Fruit fly (Drosophila melanogaster) whole organism, pupa: ENCODE measurements around the gene CG43783.

ENCODE experiments used
- CG10348 ChIP-seq: fragments of 200-800 bp; sonication (Bioruptor generic); IDR thresholded peaks from 2 replicates; pipeline ENCODE4 v1.3.6; 2022; ENCODE audit warnings: missing biosample characterization, missing genetic modification characterization
- CG12605 ChIP-seq: fragments of 200-800 bp; sonication (Bioruptor generic); IDR thresholded peaks from 2 replicates; pipeline ENCODE4 v1.3.6; 2022; ENCODE audit warnings: missing biosample characterization, missing genetic modification characterization
- CG13204 ChIP-seq: fragments of 200-800 bp; sonication (Bioruptor generic); optimal IDR thresholded peaks from 2 replicates; lab custom pipeline; 2018; ENCODE audit warnings: missing biosample characterization, mild to moderate bottlenecking, missing genetic modification characterization, moderate library complexity
- CG14655 ChIP-seq: fragments of 200-800 bp; sonication (Bioruptor generic); optimal IDR thresholded peaks from 3 replicates; lab custom pipeline; 2017; ENCODE audit warnings: mild to moderate bottlenecking, missing biosample characterization, missing genetic modification reagents, missing genetic modification characterization
- CG15710 ChIP-seq: fragments of 200-800 bp; sonication (Bioruptor generic); optimal IDR thresholded peaks from 2 replicates; lab custom pipeline; 2018; ENCODE audit warnings: missing biosample characterization, mild to moderate bottlenecking, missing genetic modification characterization, moderate library complexity
- CG17806 ChIP-seq: fragments of 200-800 bp; sonication (Bioruptor generic); optimal IDR thresholded peaks from 2 replicates; lab custom pipeline; 2018; ENCODE audit warnings: missing biosample characterization, mild to moderate bottlenecking, missing genetic modification characterization, moderate library complexity
- CG32121 ChIP-seq: fragments of 200-800 bp; sonication (Bioruptor generic); IDR thresholded peaks from 2 replicates; pipeline ENCODE4 v1.3.6; 2022; ENCODE audit warnings: missing biosample characterization, missing genetic modification characterization
- CG34367 ChIP-seq: fragments of 200-800 bp; sonication (Bioruptor generic); optimal IDR thresholded peaks from 2 replicates; lab custom pipeline; 2018; ENCODE audit warnings: missing biosample characterization, mild to moderate bottlenecking, missing genetic modification characterization
- CG4496 ChIP-seq: fragments of 200-800 bp; sonication (Bioruptor generic); IDR thresholded peaks from 3 replicates; pipeline ENCODE4 v1.3.6; 2022; ENCODE audit warnings: missing biosample characterization, missing genetic modification characterization
- CG8159 ChIP-seq: fragments of 200-800 bp; sonication (Bioruptor generic); optimal IDR thresholded peaks from 3 replicates; lab custom pipeline; 2018; ENCODE audit warnings: missing biosample characterization, mild to moderate bottlenecking, missing genetic modification characterization, moderate library complexity
- CG8301 ChIP-seq: fragments of 200-800 bp; sonication (Bioruptor generic); optimal IDR thresholded peaks from 2 replicates; lab custom pipeline; 2018; ENCODE audit warnings: missing biosample characterization, mild to moderate bottlenecking, missing genetic modification characterization
- CG9948 ChIP-seq: fragments of 200-800 bp; sonication (Bioruptor generic); optimal IDR thresholded peaks from 2 replicates; lab custom pipeline; 2018; ENCODE audit warnings: missing biosample characterization, mild to moderate bottlenecking, missing genetic modification characterization, moderate library complexity
- D1 ChIP-seq: fragments of 200-800 bp; sonication (Bioruptor generic); optimal IDR thresholded peaks from 2 replicates; lab custom pipeline; 2018; ENCODE audit warnings: missing biosample characterization, mild to moderate bottlenecking, missing genetic modification characterization, moderate library complexity
- EcR ChIP-seq: fragments of 200-800 bp; sonication (Bioruptor generic); optimal IDR thresholded peaks from 3 replicates; lab custom pipeline; 2019; ENCODE audit warnings: missing biosample characterization, missing genetic modification characterization, mild to moderate bottlenecking, moderate library complexity, missing genetic modification reagents
- Ets98B ChIP-seq: fragments of 200-800 bp; sonication (Bioruptor generic); IDR thresholded peaks from 2 replicates; pipeline ENCODE4 v1.3.6; 2022; ENCODE audit warnings: missing biosample characterization, missing genetic modification characterization
- Pif1A ChIP-seq: fragments of 200-800 bp; sonication (Bioruptor generic); optimal IDR thresholded peaks from 3 replicates; lab custom pipeline; 2016; ENCODE audit warnings: missing biosample characterization, missing genetic modification characterization
- Pif1B ChIP-seq: fragments of 200-800 bp; sonication (Bioruptor generic); optimal IDR thresholded peaks from 3 replicates; lab custom pipeline; 2016; ENCODE audit warnings: missing biosample characterization, missing genetic modification characterization
- Snoo ChIP-seq: fragments of 200-800 bp; sonication (Bioruptor generic); optimal IDR thresholded peaks from 3 replicates; lab custom pipeline; 2017; ENCODE audit warnings: missing biosample characterization, mild to moderate bottlenecking, missing genetic modification characterization, inconsistent platforms
- fd96Ca ChIP-seq: fragments of 200-800 bp; sonication (Bioruptor generic); IDR thresholded peaks from 3 replicates; pipeline ENCODE4 v1.3.6; 2022; ENCODE audit warnings: missing biosample characterization, missing genetic modification characterization
- gl ChIP-seq: fragments of 200-800 bp; sonication (Bioruptor generic); optimal IDR thresholded peaks from 2 replicates; lab custom pipeline; 2018; ENCODE audit warnings: missing biosample characterization, mild to moderate bottlenecking, missing genetic modification characterization
- rn ChIP-seq: fragments of 200-800 bp; sonication (Bioruptor generic); IDR thresholded peaks from 2 replicates; pipeline ENCODE4 v1.3.6; 2022; ENCODE audit warnings: missing biosample characterization, missing genetic modification characterization

The CG43783 gene

dm6 chr3L:8939654-8940053, 14.4 kb downstream of the CG43783 start:
- TF ChIP-seq CG8159 (tag; lab: Kevin White, UChicago) (no peak), Snoo (tag; lab: Kevin White, UChicago) (no peak), CG10348 (GFP tag; lab: Robert Waterston, UW) (no peak), CG17806 (tag; lab: Kevin White, UChicago) (no peak), CG8301 (tag; lab: Kevin White, UChicago) (no peak), Pif1A (no peak), CG34367 (tag; lab: Kevin White, UChicago) (no peak), D1 (tag; lab: Kevin White, UChicago) (no peak), CG9948 (tag; lab: Kevin White, UChicago) (no peak), CG12605 (GFP tag; lab: Robert Waterston, UW) (no peak), Pif1B (GFP tag; lab: Kevin White, UChicago) (no peak), CG14655 (GFP tag; lab: Kevin White, UChicago) (no peak), CG32121 (GFP tag; lab: Robert Waterston, UW) (no peak), CG15710 (tag; lab: Kevin White, UChicago) (no peak), gl (tag; lab: Kevin White, UChicago) (no peak), CG4496 (no peak)
- TF ChIP-seq, all 21 proteins: peak for 0

dm6 chr3L:8931916-8932315, 22.2 kb downstream of the CG43783 start:
- no peak for TF ChIP-seq CG17806 (tag; lab: Kevin White, UChicago)
- peak; percentile 19 for TF ChIP-seq Pif1A
- no peak for TF ChIP-seq Ets98B (GFP tag; lab: Robert Waterston, UW)
- no peak for TF ChIP-seq rn (GFP tag; lab: Robert Waterston, UW)

- TF ChIP-seq Pif1B (GFP tag; lab: Kevin White, UChicago) (no peak), CG10348 (GFP tag; lab: Robert Waterston, UW) (no peak), CG4496 (0 out of 3 replicates have a peak, but pooled peaks have one; percentile 43), CG9948 (tag; lab: Kevin White, UChicago) (peak; percentile 14), CG32121 (GFP tag; lab: Robert Waterston, UW) (no peak), CG8159 (tag; lab: Kevin White, UChicago) (no peak), CG12605 (GFP tag; lab: Robert Waterston, UW) (no peak), CG34367 (tag; lab: Kevin White, UChicago) (no peak)
- TF ChIP-seq, all 21 proteins: peak for 2
Observed at dm6 chr3L:8929527-8929926, 24.5 kb downstream of the CG43783 start.

dm6 chr3L:8925679-8926078, 28.4 kb downstream of the CG43783 start:
- no peak for TF ChIP-seq Pif1A
- no peak for TF ChIP-seq CG10348 (GFP tag; lab: Robert Waterston, UW)
- TF ChIP-seq CG17806 (tag; lab: Kevin White, UChicago), result no peak
- TF ChIP-seq EcR, result no peak
- no peak for TF ChIP-seq CG12605 (GFP tag; lab: Robert Waterston, UW)
- TF ChIP-seq CG8301 (tag; lab: Kevin White, UChicago), result no peak
- no peak for TF ChIP-seq rn (GFP tag; lab: Robert Waterston, UW)
- no peak for TF ChIP-seq D1 (tag; lab: Kevin White, UChicago)
- TF ChIP-seq Ets98B (GFP tag; lab: Robert Waterston, UW), result no peak
- no peak for TF ChIP-seq CG8159 (tag; lab: Kevin White, UChicago)

- TF ChIP-seq CG15710 (tag; lab: Kevin White, UChicago) (no peak), CG4496 (0 out of 3 replicates have a peak, but pooled peaks have one; percentile 18)
- TF ChIP-seq, all 21 proteins: peak for 1
Observed at dm6 chr3L:8924999-8925398, 29.1 kb downstream of the CG43783 start.

dm6 chr3L:8924417-8924913, 29.6 kb downstream of the CG43783 start:
- TF ChIP-seq CG15710 (tag; lab: Kevin White, UChicago) (peak; percentile 10), CG14655 (GFP tag; lab: Kevin White, UChicago) (peak; percentile 29), CG4496 (peak; percentile 43; the same call in 2 of the 3 replicates), Ets98B (GFP tag; lab: Robert Waterston, UW) (peak; percentile 48; the same call in 1 of the 2 replicates), CG10348 (GFP tag; lab: Robert Waterston, UW) (no peak), Pif1A (no peak), CG12605 (GFP tag; lab: Robert Waterston, UW) (peak; percentile 43), Snoo (tag; lab: Kevin White, UChicago) (no peak), CG17806 (tag; lab: Kevin White, UChicago) (no peak), CG9948 (tag; lab: Kevin White, UChicago) (peak; percentile 6), CG32121 (GFP tag; lab: Robert Waterston, UW) (peak; percentile 59)

dm6 chr3L:8920710-8921109, 33.4 kb downstream of the CG43783 start:
- peak; percentile 94 for TF ChIP-seq Ets98B (GFP tag; lab: Robert Waterston, UW)
- peak; percentile 34 for TF ChIP-seq Pif1B (GFP tag; lab: Kevin White, UChicago)
- TF ChIP-seq CG13204 (GFP tag; lab: Kevin White, UChicago), result no peak
- peak; percentile 93 for TF ChIP-seq CG4496
- peak; percentile 79 for TF ChIP-seq CG8301 (tag; lab: Kevin White, UChicago)
- TF ChIP-seq CG17806 (tag; lab: Kevin White, UChicago), result peak; percentile 52
- TF ChIP-seq fd96Ca (GFP tag; lab: Robert Waterston, UW), result peak; percentile 91
- TF ChIP-seq CG8159 (tag; lab: Kevin White, UChicago), result peak; percentile 39
- TF ChIP-seq CG10348 (GFP tag; lab: Robert Waterston, UW), result peak; percentile 55; the same call in 1 of the 2 replicates
- TF ChIP-seq CG12605 (GFP tag; lab: Robert Waterston, UW), result peak; percentile 88
- TF ChIP-seq CG34367 (tag; lab: Kevin White, UChicago), result peak; percentile 26
- TF ChIP-seq CG9948 (tag; lab: Kevin White, UChicago), result peak; percentile 53
- TF ChIP-seq EcR, result peak; percentile 17
- TF ChIP-seq Pif1A, result peak; percentile 80
- TF ChIP-seq D1 (tag; lab: Kevin White, UChicago), result no peak
- peak; percentile 76 for TF ChIP-seq CG14655 (GFP tag; lab: Kevin White, UChicago)
- peak; percentile 8 for TF ChIP-seq Snoo (tag; lab: Kevin White, UChicago)
- peak; percentile 36 for TF ChIP-seq CG15710 (tag; lab: Kevin White, UChicago)
- TF ChIP-seq CG32121 (GFP tag; lab: Robert Waterston, UW), result peak; percentile 94
- no peak for TF ChIP-seq gl (tag; lab: Kevin White, UChicago)
- peak; percentile 66 for TF ChIP-seq rn (GFP tag; lab: Robert Waterston, UW)
